Worm (Caenorhabditis elegans) whole organism, mixed stage, embryonic: ENCODE results near the gene che-11.

Source experiments
- cnd-1 ChIP-seq: fragments of 200-800 bp; sonication (Bioruptor generic); optimal IDR thresholded peaks from 2 replicates; lab custom pipeline; 2018; ENCODE audit warnings: mild to moderate bottlenecking, missing genetic modification characterization, missing compliant biosample characterization
- lsy-2 ChIP-seq: fragments of 150-350 bp; optimal IDR thresholded peaks from 2 replicates; lab custom pipeline; 2014; ENCODE audit warnings: missing biosample characterization, missing genetic modification characterization
- mab-5 ChIP-seq: fragments of 150-350 bp; optimal IDR thresholded peaks from 2 replicates; lab custom pipeline; 2014; ENCODE audit warnings: missing biosample characterization, missing genetic modification characterization
- nhr-28 ChIP-seq: fragments of 150-350 bp; optimal IDR thresholded peaks from 2 replicates; lab custom pipeline; 2014; ENCODE audit warnings: missing biosample characterization, missing genetic modification characterization
- unc-62 ChIP-seq: fragments of 150-350 bp; optimal IDR thresholded peaks from 2 replicates; lab custom pipeline; 2014; ENCODE audit warnings: missing biosample characterization, missing genetic modification reagents, missing genetic modification characterization
- ztf-11 ChIP-seq: fragments of 150-350 bp; optimal IDR thresholded peaks from 2 replicates; lab custom pipeline; 2014; ENCODE audit warnings: missing biosample characterization, missing genetic modification characterization

- TF ChIP-seq ztf-11 (no peak), nhr-28 (tag; lab: Kevin White, UChicago) (no peak), mab-5 (tag; lab: Kevin White, UChicago) (no peak), unc-62 (no peak), cnd-1 (tag; lab: Kevin White, UChicago) (no peak), lsy-2 (tag; lab: Kevin White, UChicago) (no peak)
These were observed 52.4 kb downstream of the che-11 start, which contains the start of gene nhr-209 for ce11 chrV:12098123-12098522.
